Fruit fly (Drosophila melanogaster): ENCODE data around the gene Mcr.

The Mcr gene

DNA sequence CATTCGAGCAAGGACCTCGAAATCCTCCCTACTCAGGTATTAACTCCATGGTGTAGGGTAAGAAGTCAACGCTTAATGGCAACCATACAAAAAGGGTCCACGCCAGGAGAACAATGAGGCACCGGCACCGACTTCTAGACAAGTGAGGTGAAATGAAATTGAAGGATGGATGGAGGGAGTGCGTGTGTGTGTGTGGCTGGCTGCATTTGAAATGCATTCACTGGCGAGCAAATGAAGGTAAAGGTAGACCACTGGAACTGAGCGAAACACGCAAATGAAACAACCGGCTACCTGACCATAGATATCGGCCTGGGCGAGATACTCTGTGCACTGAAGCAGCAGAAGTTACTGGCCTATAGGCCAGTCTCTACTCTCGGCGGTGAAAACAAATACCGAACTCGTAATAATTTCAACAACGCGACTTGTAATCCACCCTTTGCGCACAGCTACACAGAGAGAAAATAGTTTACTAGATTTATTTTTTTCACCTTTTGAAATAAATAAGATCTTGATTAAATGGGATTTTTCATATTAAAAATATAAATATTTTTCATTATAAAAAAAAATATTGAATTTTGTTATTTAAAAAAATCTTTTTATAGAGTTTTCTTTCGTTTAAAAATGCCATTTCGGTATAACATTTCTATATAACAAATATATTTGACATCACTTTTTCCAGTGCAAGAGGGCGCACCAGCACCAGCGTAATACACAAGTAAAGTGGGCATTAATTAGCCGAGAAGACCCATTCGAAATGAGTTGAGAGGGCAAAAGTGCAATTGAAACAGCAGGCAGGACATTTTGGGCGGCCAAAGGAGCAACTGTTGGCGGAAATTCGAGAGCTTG is 919 bp downstream of the Mcr start (continued):
- TF ChIP-seq CG3065 (GFP tag; optimal IDR thresholded peaks at IDR 0.05) (peak; percentile 70), prd (optimal IDR thresholded peaks at IDR 0.05) (no peak), prd (GFP tag; IDR thresholded peaks at IDR 0.05) (peak; percentile 67; the same call in 2 of the 3 replicates), ttk (GFP tag; IDR thresholded peaks at IDR 0.05) (peak; percentile 86), kni (GFP tag; optimal IDR thresholded peaks at IDR 0.05) (peak; percentile 55), CG17328 (GFP tag; IDR thresholded peaks at IDR 0.05) (peak; percentile 81), CG11696 (GFP tag; IDR thresholded peaks at IDR 0.05) (no peak), tio (GFP tag; optimal IDR thresholded peaks at IDR 0.05) (peak; percentile 88), pita (GFP tag; optimal IDR thresholded peaks at IDR 0.05) (no peak), ATbp (GFP tag; optimal IDR thresholded peaks at IDR 0.05) (peak; percentile 81), Lpt (GFP tag; optimal IDR thresholded peaks at IDR 0.05) (no peak), fu2 (GFP tag; optimal IDR thresholded peaks at IDR 0.05) (no peak), HLH54F (GFP tag; optimal IDR thresholded peaks at IDR 0.05) (peak; percentile 44), HLH4C (GFP tag; IDR thresholded peaks at IDR 0.05; ENCODE audit: partially characterized antibody) (no peak), tll (GFP tag; optimal IDR thresholded peaks at IDR 0.05) (peak in 1 of 2 experiments; percentile 96), CG10321 (GFP tag; IDR thresholded peaks at IDR 0.05) (peak; percentile 45; the same call in 1 of the 2 replicates), so (GFP tag; IDR thresholded peaks at IDR 0.05) (peak; percentile 89; the same call in 2 of the 3 replicates), CG7745 (tag; optimal IDR thresholded peaks at IDR 0.05) (peak; percentile 9), ham (GFP tag; IDR thresholded peaks at IDR 0.05) (peak; percentile 55; the same call in 1 of the 2 replicates), emc (GFP tag; optimal IDR thresholded peaks at IDR 0.05) (no peak), CG10979 (tag; optimal IDR thresholded peaks at IDR 0.05) (peak; percentile 90), peb (GFP tag; IDR thresholded peaks at IDR 0.05) (0 out of 2 replicates have a peak, but pooled peaks have one; percentile 6), sc (optimal IDR thresholded peaks at IDR 0.05) (no peak), sc (GFP tag; optimal IDR thresholded peaks at IDR 0.05) (peak; percentile 85), eve (GFP tag; optimal IDR thresholded peaks at IDR 0.05) (no peak), CG10654 (GFP tag; optimal IDR thresholded peaks at IDR 0.05) (peak; percentile 56), Mrtf (GFP tag; IDR thresholded peaks at IDR 0.05) (peak; percentile 76; the same call in 1 of the 3 replicates), hbn (GFP tag; IDR thresholded peaks at IDR 0.05; ENCODE audit: partially characterized antibody) (no peak), dpn (GFP tag; optimal IDR thresholded peaks at IDR 0.05) (peak in 1 of 2 experiments; percentile 79), sim (GFP tag; IDR thresholded peaks at IDR 0.05) (peak; percentile 84), CG6854 (GFP tag; optimal IDR thresholded peaks at IDR 0.05) (peak; percentile 41), slbo (GFP tag; IDR thresholded peaks at IDR 0.05) (peak; percentile 84), lab (GFP tag; optimal IDR thresholded peaks at IDR 0.05) (no peak), maf-S (GFP tag; optimal IDR thresholded peaks at IDR 0.05) (peak; percentile 37), Bdp1 (GFP tag; optimal IDR thresholded peaks at IDR 0.05) (peak; percentile 52), cg (GFP tag; optimal IDR thresholded peaks at IDR 0.05) (no peak), CG14860 (GFP tag; IDR thresholded peaks at IDR 0.05; ENCODE audit: partially characterized antibody) (no peak), ara (GFP tag; IDR thresholded peaks at IDR 0.05) (peak; percentile 32; the same call in 1 of the 2 replicates), Ravus (GFP tag; IDR thresholded peaks at IDR 0.05) (peak; percentile 63), Myb (GFP tag; optimal IDR thresholded peaks at IDR 0.05) (no peak), CG9876 (GFP tag; optimal IDR thresholded peaks at IDR 0.05) (no peak), pho (GFP tag; optimal IDR thresholded peaks at IDR 0.05) (peak; percentile 13), CkIIα-i1 (GFP tag; IDR thresholded peaks at IDR 0.05) (no peak), pnt (GFP tag; optimal IDR thresholded peaks at IDR 0.05) (peak; percentile 33), eyg (GFP tag; optimal IDR thresholded peaks at IDR 0.05) (no peak), CG8478 (optimal IDR thresholded peaks at IDR 0.05) (no peak), sd (tag; optimal IDR thresholded peaks at IDR 0.05) (no peak), CTCF (GFP tag; optimal IDR thresholded peaks at IDR 0.05) (peak; percentile 54), dmrt11E (tag; optimal IDR thresholded peaks at IDR 0.05) (peak; percentile 94), CG4854 (GFP tag; optimal IDR thresholded peaks at IDR 0.05) (no peak), Antp (GFP tag; optimal IDR thresholded peaks at IDR 0.05) (peak; percentile 28)
